Worm (Caenorhabditis elegans) whole organism, L2 larva: Measurements from ENCODE around the gene egl-44.

Experiments
- C34F6.9 ChIP-seq: fragments of 150-350 bp; optimal IDR thresholded peaks from 2 replicates; lab custom pipeline; 2014; ENCODE audit warnings: missing biosample characterization, missing genetic modification characterization
- Y55F3AM.14 ChIP-seq: fragments of 200-800 bp; sonication (Bioruptor generic); optimal IDR thresholded peaks from 2 replicates; lab custom pipeline; 2018; ENCODE audit warnings: mild to moderate bottlenecking, missing genetic modification characterization, missing compliant biosample characterization
- ZK546.5 ChIP-seq: sonication (generic microtip); optimal IDR thresholded peaks from 2 replicates; lab custom pipeline; 2017; ENCODE audit warnings: missing biosample characterization, missing genetic modification characterization
- alr-1 ChIP-seq: fragments of 150-350 bp; optimal IDR thresholded peaks from 2 replicates; lab custom pipeline; 2014; ENCODE audit warnings: missing biosample characterization, missing genetic modification characterization
- aly-2 ChIP-seq: fragments of 150-350 bp; optimal IDR thresholded peaks from 2 replicates; lab custom pipeline; 2014; ENCODE audit warnings: missing biosample characterization, missing genetic modification characterization
- ama-1 ChIP-seq: fragments of 150-350 bp; optimal IDR thresholded peaks from 2 replicates; lab custom pipeline; 2018; ENCODE audit warnings: inconsistent platforms
- ceh-16 ChIP-seq: fragments of 150-350 bp; optimal IDR thresholded peaks from 2 replicates; lab custom pipeline; 2014; ENCODE audit warnings: missing biosample characterization, missing genetic modification characterization
- ceh-82 ChIP-seq: fragments of 150-350 bp; optimal IDR thresholded peaks from 2 replicates; lab custom pipeline; 2014; ENCODE audit warnings: missing biosample characterization, missing genetic modification characterization
- crh-2 ChIP-seq: sonication (generic microtip); optimal IDR thresholded peaks from 2 replicates; lab custom pipeline; 2017; ENCODE audit warnings: missing biosample characterization, missing genetic modification characterization
- dmd-4 ChIP-seq: sonication (generic microtip); optimal IDR thresholded peaks from 2 replicates; lab custom pipeline; 2017; ENCODE audit warnings: missing biosample characterization, missing genetic modification characterization
- egl-27 ChIP-seq: sonication (generic microtip); optimal IDR thresholded peaks from 3 replicates; lab custom pipeline; 2017; ENCODE audit warnings: missing biosample characterization, missing genetic modification reagents, missing genetic modification characterization
- elt-1 ChIP-seq: fragments of 150-350 bp; optimal IDR thresholded peaks from 2 replicates; lab custom pipeline; 2014; ENCODE audit warnings: missing biosample characterization, missing genetic modification characterization
- fos-1 ChIP-seq: fragments of 150-350 bp; optimal IDR thresholded peaks from 2 replicates; lab custom pipeline; 2014; ENCODE audit warnings: missing biosample characterization, missing genetic modification characterization
- gmeb-1 ChIP-seq: fragments of 150-350 bp; optimal IDR thresholded peaks from 2 replicates; lab custom pipeline; 2014; ENCODE audit warnings: missing biosample characterization, missing genetic modification characterization
- lin-11 ChIP-seq: fragments of 150-350 bp; sonication (generic microtip); optimal IDR thresholded peaks from 2 replicates; lab custom pipeline; 2014; ENCODE audit warnings: missing biosample characterization, missing genetic modification characterization, inconsistent platforms, mixed read lengths
- lin-13 ChIP-seq: fragments of 150-350 bp; optimal IDR thresholded peaks from 2 replicates; lab custom pipeline; 2014; ENCODE audit warnings: missing biosample characterization, missing genetic modification reagents, missing genetic modification characterization
- lin-39 ChIP-seq: fragments of 150-350 bp; optimal IDR thresholded peaks from 2 replicates; lab custom pipeline; 2014; ENCODE audit warnings: missing biosample characterization, missing genetic modification reagents, missing genetic modification characterization
- lsy-2 ChIP-seq, 2 experiments: fragments of 150-350 bp in 1 of 2; sonication (generic microtip) in 1 of 2; optimal IDR thresholded peaks; 2 replicates each; lab custom pipeline; 2014 to 2017; ENCODE audit warnings: missing biosample characterization in 2 of 2, missing genetic modification characterization in 2 of 2
- mab-5 ChIP-seq: fragments of 150-350 bp; optimal IDR thresholded peaks from 2 replicates; lab custom pipeline; 2014; ENCODE audit warnings: missing biosample characterization, missing genetic modification characterization
- mbf-1 ChIP-seq: sonication (generic microtip); optimal IDR thresholded peaks from 2 replicates; lab custom pipeline; 2017; ENCODE audit warnings: missing biosample characterization, missing genetic modification characterization
- mdl-1 ChIP-seq, 2 experiments: fragments of 150-350 bp in 1 of 2; sonication (generic microtip) in 1 of 2; optimal IDR thresholded peaks; 2 replicates each; lab custom pipeline; 2017; ENCODE audit warnings: missing biosample characterization in 2 of 2, missing genetic modification characterization in 2 of 2
- nhr-10 ChIP-seq: sonication (generic microtip); optimal IDR thresholded peaks from 2 replicates; lab custom pipeline; 2017; ENCODE audit warnings: missing biosample characterization, missing genetic modification characterization
- nhr-11 ChIP-seq: fragments of 150-350 bp; optimal IDR thresholded peaks from 2 replicates; lab custom pipeline; 2014; ENCODE audit warnings: missing biosample characterization, missing genetic modification characterization
- nhr-12 ChIP-seq: fragments of 150-350 bp; optimal IDR thresholded peaks from 2 replicates; lab custom pipeline; 2014; ENCODE audit warnings: missing biosample characterization, missing genetic modification characterization
- nhr-129 ChIP-seq: fragments of 150-350 bp; optimal IDR thresholded peaks from 2 replicates; lab custom pipeline; 2014; ENCODE audit warnings: missing biosample characterization, missing genetic modification characterization
- nhr-21 ChIP-seq: fragments of 150-350 bp; optimal IDR thresholded peaks from 2 replicates; lab custom pipeline; 2014; ENCODE audit warnings: missing biosample characterization, missing genetic modification characterization
- nhr-23 ChIP-seq: fragments of 150-350 bp; optimal IDR thresholded peaks from 2 replicates; lab custom pipeline; 2014; ENCODE audit warnings: missing biosample characterization, missing genetic modification reagents, missing genetic modification characterization
- nhr-237 ChIP-seq: fragments of 150-350 bp; optimal IDR thresholded peaks from 2 replicates; lab custom pipeline; 2014; ENCODE audit warnings: missing biosample characterization, missing genetic modification characterization
- nhr-25 ChIP-seq: fragments of 150-350 bp; sonication (generic microtip); optimal IDR thresholded peaks from 3 replicates; lab custom pipeline; 2014; ENCODE audit warnings: missing biosample characterization, missing genetic modification characterization
- nhr-77 ChIP-seq: fragments of 150-350 bp; optimal IDR thresholded peaks from 2 replicates; lab custom pipeline; 2014; ENCODE audit warnings: missing biosample characterization, missing genetic modification characterization
- peb-1 ChIP-seq: fragments of 150-350 bp; optimal IDR thresholded peaks from 2 replicates; lab custom pipeline; 2014; ENCODE audit warnings: missing biosample characterization, missing genetic modification characterization
- sem-4 ChIP-seq: fragments of 150-350 bp; optimal IDR thresholded peaks from 2 replicates; lab custom pipeline; 2014; ENCODE audit warnings: missing biosample characterization, missing genetic modification reagents, missing genetic modification characterization
- skn-1 ChIP-seq: sonication (generic microtip); optimal IDR thresholded peaks from 2 replicates; lab custom pipeline; 2017; ENCODE audit warnings: missing biosample characterization, missing genetic modification characterization
- sma-3 ChIP-seq: sonication (generic microtip); optimal IDR thresholded peaks from 2 replicates; lab custom pipeline; 2016; ENCODE audit warnings: missing genetic modification reagents, missing genetic modification characterization, missing compliant biosample characterization
- sma-9 ChIP-seq, 2 experiments: fragments of 150-350 bp in 1 of 2; sonication (generic microtip) in 1 of 2; optimal IDR thresholded peaks; 2 replicates each; lab custom pipeline; 2014 to 2016; ENCODE audit warnings: missing genetic modification characterization in 2 of 2, mild to moderate bottlenecking in 1 of 2, missing biosample characterization in 1 of 2, missing compliant biosample characterization in 1 of 2, missing genetic modification reagents in 1 of 2, moderate library complexity in 1 of 2
- snpc-4 ChIP-seq: fragments of 150-350 bp; optimal IDR thresholded peaks from 2 replicates; lab custom pipeline; 2014; ENCODE audit warnings: missing biosample characterization, missing genetic modification characterization
- unc-39 ChIP-seq: fragments of 150-350 bp; optimal IDR thresholded peaks from 2 replicates; lab custom pipeline; 2014; ENCODE audit warnings: missing biosample characterization, missing genetic modification characterization
- unc-55 ChIP-seq: fragments of 150-350 bp; sonication (generic microtip); optimal IDR thresholded peaks from 3 replicates; lab custom pipeline; 2014; ENCODE audit warnings: missing biosample characterization, missing genetic modification reagents, missing genetic modification characterization
- unc-62 ChIP-seq: fragments of 150-350 bp; optimal IDR thresholded peaks from 2 replicates; lab custom pipeline; 2014; ENCODE audit warnings: missing biosample characterization, missing genetic modification reagents, missing genetic modification characterization
- zag-1 ChIP-seq: fragments of 150-350 bp; optimal IDR thresholded peaks from 2 replicates; lab custom pipeline; 2014; ENCODE audit warnings: missing biosample characterization, missing genetic modification characterization
- ztf-1 ChIP-seq: fragments of 200-800 bp; sonication (Bioruptor generic); conservative IDR thresholded peaks from 2 replicates; pipeline ENCODE4 v1.3.6; 2022; ENCODE audit warnings: missing genetic modification characterization, missing compliant biosample characterization
- ztf-11 ChIP-seq: sonication (generic microtip); optimal IDR thresholded peaks from 2 replicates; lab custom pipeline; 2017; ENCODE audit warnings: missing biosample characterization, missing genetic modification characterization
- ztf-4 ChIP-seq: fragments of 150-350 bp; optimal IDR thresholded peaks from 2 replicates; lab custom pipeline; 2014; ENCODE audit warnings: missing biosample characterization, missing genetic modification characterization

Gene egl-44

ce11 chrII:5931904-5932764 lies 3.5 kb downstream of the egl-44 start (continued):
- TF ChIP-seq nhr-23 (tag; lab: Kevin White, UChicago) (no peak), nhr-77 (tag; lab: Kevin White, UChicago) (no peak), nhr-11 (tag; lab: Kevin White, UChicago) (no peak), elt-1 (tag; lab: Kevin White, UChicago) (no peak), skn-1 (no peak), nhr-25 (tag; lab: Kevin White, UChicago) (no peak), mab-5 (tag; lab: Kevin White, UChicago) (peak; percentile 21), C34F6.9 (tag; lab: Kevin White, UChicago) (peak; percentile 61), sma-3 (GFP tag; lab: Kevin White, UChicago) (no peak), sem-4 (no peak)

ce11 chrII:5933133-5933532 lies 4.5 kb downstream of the egl-44 start:
- TF ChIP-seq gmeb-1 (tag; lab: Kevin White, UChicago) (no peak), mab-5 (tag; lab: Kevin White, UChicago) (no peak), egl-27 (tag; lab: Kevin White, UChicago) (no peak), ama-1 (lab: Kevin White, UChicago) (no peak), ztf-4 (tag; lab: Kevin White, UChicago) (no peak), lsy-2 (tag; optimal IDR thresholded peaks at IDR 0.05; lab: Kevin White, UChicago) (no peak), ZK546.5 (tag; lab: Kevin White, UChicago) (no peak), lin-13 (GFP tag; lab: Kevin White, UChicago) (no peak)

ce11 chrII:5933962-5934422 lies 5.4 kb downstream of the egl-44 start:
- TF ChIP-seq lin-39 (tag; lab: Kevin White, UChicago) = no peak
- TF ChIP-seq crh-2 (tag; lab: Kevin White, UChicago) = no peak
- TF ChIP-seq snpc-4 (tag; lab: Kevin White, UChicago) = no peak
- peak; percentile 42 for TF ChIP-seq sma-3 (GFP tag; lab: Kevin White, UChicago)
- TF ChIP-seq fos-1 (tag; lab: Kevin White, UChicago) = peak; percentile 34
- peak; percentile 26 for TF ChIP-seq sma-9 (GFP tag; optimal IDR thresholded peaks at IDR 0.05; lab: Kevin White, UChicago)
- TF ChIP-seq sma-9 (tag; optimal IDR thresholded peaks at IDR 0.05; lab: Kevin White, UChicago) = no peak
- no peak for TF ChIP-seq nhr-77 (tag; lab: Kevin White, UChicago)
- TF ChIP-seq zag-1 = no peak
- no peak for TF ChIP-seq elt-1 (tag; lab: Kevin White, UChicago)
- TF ChIP-seq ceh-16 = no peak
- TF ChIP-seq gmeb-1 (tag; lab: Kevin White, UChicago) = peak; percentile 8
- no peak for TF ChIP-seq ztf-1
- peak; percentile 34 for TF ChIP-seq nhr-21
- no peak for TF ChIP-seq C34F6.9 (tag; lab: Kevin White, UChicago)
- TF ChIP-seq ama-1 (lab: Kevin White, UChicago) = no peak
- no peak for TF ChIP-seq ZK546.5 (tag; lab: Kevin White, UChicago)
- TF ChIP-seq egl-27 (tag; lab: Kevin White, UChicago) = no peak
- no peak for TF ChIP-seq unc-62 (GFP tag; lab: Kevin White, UChicago)
- TF ChIP-seq unc-39 (tag; lab: Kevin White, UChicago) = no peak
- TF ChIP-seq alr-1 (tag; lab: Kevin White, UChicago) = no peak
- TF ChIP-seq lsy-2 (tag; optimal IDR thresholded peaks at IDR 0.05; lab: Kevin White, UChicago) = no peak
- no peak for TF ChIP-seq peb-1 (tag; lab: Kevin White, UChicago)
- TF ChIP-seq mdl-1 (tag; optimal IDR thresholded peaks at IDR 0.05; lab: Kevin White, UChicago) = no peak
- no peak for TF ChIP-seq dmd-4 (tag; lab: Kevin White, UChicago)
- no peak for TF ChIP-seq Y55F3AM.14 (GFP tag; lab: Kevin White, UChicago)
- TF ChIP-seq mab-5 (tag; lab: Kevin White, UChicago) = no peak
- no peak for TF ChIP-seq lin-13 (GFP tag; lab: Kevin White, UChicago)
- no peak for TF ChIP-seq nhr-237 (tag; lab: Kevin White, UChicago)
- no peak for TF ChIP-seq lin-11
- peak; percentile 62 for TF ChIP-seq nhr-129 (tag; lab: Kevin White, UChicago)
- no peak for TF ChIP-seq nhr-10
- no peak for TF ChIP-seq unc-55 (GFP tag; lab: Kevin White, UChicago)
- TF ChIP-seq nhr-12 (tag; lab: Kevin White, UChicago) = no peak
- no peak for TF ChIP-seq ztf-11
- TF ChIP-seq ceh-82 (tag; lab: Kevin White, UChicago) = no peak
- no peak for TF ChIP-seq nhr-23 (tag; lab: Kevin White, UChicago)
- TF ChIP-seq mbf-1 (tag; lab: Kevin White, UChicago) = no peak
- no peak for TF ChIP-seq sem-4
- no peak for TF ChIP-seq aly-2 (tag; lab: Kevin White, UChicago)
- TF ChIP-seq, all 48 proteins: peak for 6
